Worm (Caenorhabditis elegans) whole organism, L4 larva: ENCODE results near the gene F22F7.11.

Experiments
- D1046.2 ChIP-seq: fragments of 200-800 bp; sonication (Bioruptor generic); IDR thresholded peaks from 2 replicates; pipeline ENCODE4 v1.3.6; 2022; ENCODE audit warnings: missing genetic modification characterization, missing compliant biosample characterization
- F10B5.3 ChIP-seq: sonication (generic microtip); optimal IDR thresholded peaks from 2 replicates; lab custom pipeline; 2016; ENCODE audit warnings: mild to moderate bottlenecking, missing genetic modification characterization, missing compliant biosample characterization
- T20F7.1 ChIP-seq: fragments of 200-800 bp; sonication (Bioruptor generic); optimal IDR thresholded peaks from 2 replicates; lab custom pipeline; 2018; ENCODE audit warnings: mild to moderate bottlenecking, missing genetic modification characterization, missing compliant biosample characterization
- Y48G9A.11 ChIP-seq: fragments of 200-800 bp; sonication (Bioruptor generic); IDR thresholded peaks from 2 replicates; pipeline ENCODE4 v1.3.6; 2022; ENCODE audit warnings: missing genetic modification reagents, missing genetic modification characterization, missing compliant biosample characterization
- Y5F2A.4 ChIP-seq: fragments of 200-800 bp; sonication (Bioruptor generic); optimal IDR thresholded peaks from 2 replicates; lab custom pipeline; 2018; ENCODE audit warnings: mild to moderate bottlenecking, missing genetic modification characterization, missing compliant biosample characterization
- Y75B8A.6 ChIP-seq: fragments of 200-800 bp; sonication (Bioruptor generic); IDR thresholded peaks from 2 replicates; pipeline ENCODE4 v1.3.6; 2022; ENCODE audit warnings: missing genetic modification reagents, missing genetic modification characterization, missing compliant biosample characterization
- aly-2 ChIP-seq: sonication (generic microtip); optimal IDR thresholded peaks from 2 replicates; lab custom pipeline; 2018; ENCODE audit warnings: missing biosample characterization, missing genetic modification characterization
- ama-1 ChIP-seq: fragments of 150-350 bp; optimal IDR thresholded peaks from 2 replicates; lab custom pipeline; 2014; ENCODE audit warnings: inconsistent platforms, mixed read lengths
- arid-1 ChIP-seq: fragments of 200-800 bp; sonication (Bioruptor generic); conservative IDR thresholded peaks from 2 replicates; pipeline ENCODE4 v1.3.6; 2022; ENCODE audit warnings: missing genetic modification reagents, missing genetic modification characterization, missing compliant biosample characterization
- attf-4 ChIP-seq: sonication (generic microtip); optimal IDR thresholded peaks from 3 replicates; lab custom pipeline; 2017; ENCODE audit warnings: missing biosample characterization, missing genetic modification characterization
- ceh-20 ChIP-seq: fragments of 200-800 bp; sonication (Bioruptor generic); IDR thresholded peaks from 2 replicates; pipeline ENCODE4 v1.3.6; 2022; ENCODE audit warnings: missing genetic modification reagents, missing genetic modification characterization, missing compliant biosample characterization
- ceh-28 ChIP-seq: fragments of 150-350 bp; optimal IDR thresholded peaks from 2 replicates; lab custom pipeline; 2014; ENCODE audit warnings: missing biosample characterization, missing genetic modification reagents, missing genetic modification characterization
- ceh-62 ChIP-seq: sonication (generic microtip); optimal IDR thresholded peaks from 2 replicates; lab custom pipeline; 2017; ENCODE audit warnings: missing biosample characterization, missing genetic modification characterization
- ctbp-1 ChIP-seq: fragments of 200-800 bp; sonication (Bioruptor generic); IDR thresholded peaks from 2 replicates; pipeline ENCODE4 v1.3.6; 2022; ENCODE audit warnings: missing genetic modification reagents, missing genetic modification characterization, missing compliant biosample characterization
- daf-12 ChIP-seq: fragments of 150-350 bp; optimal IDR thresholded peaks from 2 replicates; lab custom pipeline; 2014; ENCODE audit warnings: missing biosample characterization, missing genetic modification reagents, missing genetic modification characterization
- daf-16 ChIP-seq, 3 experiments: sonication (generic microtip); optimal IDR thresholded peaks; 2 replicates each; lab custom pipeline; 2016 to 2017; ENCODE audit warnings: missing genetic modification characterization in 3 of 3, missing genetic modification reagents in 3 of 3, mild to moderate bottlenecking in 2 of 3, missing compliant biosample characterization in 2 of 3, missing biosample characterization in 1 of 3, moderate library complexity in 1 of 3
- daf-19 ChIP-seq: fragments of 200-800 bp; sonication (Bioruptor generic); conservative IDR thresholded peaks from 2 replicates; pipeline ENCODE4 v1.3.6; 2022; ENCODE audit warnings: missing genetic modification characterization, missing compliant biosample characterization
- daf-8 ChIP-seq: fragments of 200-800 bp; sonication (Bioruptor generic); IDR thresholded peaks from 2 replicates; pipeline ENCODE4 v1.3.6; 2022; ENCODE audit warnings: missing genetic modification characterization, missing compliant biosample characterization
- dmd-9 ChIP-seq: fragments of 200-800 bp; sonication (Bioruptor generic); IDR thresholded peaks from 2 replicates; pipeline ENCODE4 v1.3.6; 2022; ENCODE audit warnings: missing genetic modification reagents, missing genetic modification characterization, missing compliant biosample characterization
- dpl-1 ChIP-seq: fragments of 150-350 bp; optimal IDR thresholded peaks from 2 replicates; lab custom pipeline; 2014; ENCODE audit warnings: missing biosample characterization, missing genetic modification reagents, missing genetic modification characterization
- duxl-1 ChIP-seq: sonication (generic microtip); optimal IDR thresholded peaks from 2 replicates; lab custom pipeline; 2016; ENCODE audit warnings: mild to moderate bottlenecking, missing genetic modification characterization, moderate library complexity, missing compliant biosample characterization; ENCODE audit not compliant: poor library complexity
- dve-1 ChIP-seq: sonication (generic microtip); optimal IDR thresholded peaks from 2 replicates; lab custom pipeline; 2017; ENCODE audit warnings: antibody characterized with exemption, mild to moderate bottlenecking, missing genetic modification characterization, missing compliant biosample characterization; ENCODE audit not compliant: insufficient read depth
- hlh-11 ChIP-seq: fragments of 200-800 bp; sonication (Bioruptor generic); optimal IDR thresholded peaks from 2 replicates; lab custom pipeline; 2018; ENCODE audit warnings: mild to moderate bottlenecking, missing genetic modification characterization, missing compliant biosample characterization
- hlh-30 ChIP-seq: sonication (generic microtip); optimal IDR thresholded peaks from 2 replicates; lab custom pipeline; 2017; ENCODE audit warnings: antibody characterized with exemption, mild to moderate bottlenecking, missing genetic modification characterization, missing compliant biosample characterization; ENCODE audit not compliant: insufficient read depth
- hmg-1.1 ChIP-seq: fragments of 200-800 bp; sonication (Bioruptor generic); IDR thresholded peaks from 2 replicates; pipeline ENCODE4 v1.3.6; 2022; ENCODE audit warnings: missing genetic modification reagents, missing genetic modification characterization, missing compliant biosample characterization
- jun-1 ChIP-seq: fragments of 150-350 bp; optimal IDR thresholded peaks from 2 replicates; lab custom pipeline; 2014; ENCODE audit warnings: missing biosample characterization, missing genetic modification reagents, missing genetic modification characterization
- lin-1 ChIP-seq: fragments of 200-800 bp; sonication (Bioruptor generic); IDR thresholded peaks from 2 replicates; pipeline ENCODE4 v1.3.6; 2022; ENCODE audit warnings: missing genetic modification reagents, missing genetic modification characterization, missing compliant biosample characterization
- lin-13 ChIP-seq: fragments of 150-350 bp; optimal IDR thresholded peaks from 2 replicates; lab custom pipeline; 2014; ENCODE audit warnings: missing biosample characterization, missing genetic modification reagents, missing genetic modification characterization
- lin-29 ChIP-seq: fragments of 200-800 bp; sonication (Bioruptor generic); IDR thresholded peaks from 2 replicates; pipeline ENCODE4 v1.3.6; 2022; ENCODE audit warnings: missing genetic modification reagents, missing genetic modification characterization, missing compliant biosample characterization
- lir-3 ChIP-seq: sonication (generic microtip); optimal IDR thresholded peaks from 2 replicates; lab custom pipeline; 2016; ENCODE audit warnings: mild to moderate bottlenecking, missing genetic modification characterization, missing compliant biosample characterization
- lsy-2 ChIP-seq, 2 experiments: fragments of 150-350 bp in 1 of 2; sonication (generic microtip) in 1 of 2; optimal IDR thresholded peaks; 2 replicates each; lab custom pipeline; 2014 to 2017; ENCODE audit warnings: missing biosample characterization in 2 of 2, missing genetic modification characterization in 2 of 2
- madf-5 ChIP-seq, 2 experiments: fragments of 200-800 bp; sonication (Bioruptor generic); IDR thresholded peaks; 2 replicates each; pipeline ENCODE4 v1.3.6; 2022; ENCODE audit warnings: missing compliant biosample characterization in 2 of 2, missing genetic modification characterization in 2 of 2
- mxl-2 ChIP-seq: fragments of 200-800 bp; sonication (Bioruptor generic); conservative IDR thresholded peaks from 2 replicates; pipeline ENCODE4 v1.3.6; 2022; ENCODE audit warnings: missing genetic modification reagents, missing genetic modification characterization, missing compliant biosample characterization
- nhr-10 ChIP-seq: fragments of 150-350 bp; optimal IDR thresholded peaks from 2 replicates; lab custom pipeline; 2014; ENCODE audit warnings: missing biosample characterization, missing genetic modification characterization
- nhr-102 ChIP-seq: sonication (generic microtip); optimal IDR thresholded peaks from 2 replicates; lab custom pipeline; 2016; ENCODE audit warnings: mild to moderate bottlenecking, missing genetic modification characterization, moderate library complexity, missing compliant biosample characterization
- nhr-25 ChIP-seq: sonication (generic microtip); optimal IDR thresholded peaks from 2 replicates; lab custom pipeline; 2017; ENCODE audit warnings: missing genetic modification characterization, mild to moderate bottlenecking, missing compliant biosample characterization, antibody characterized with exemption, moderate library complexity, borderline replicate concordance; ENCODE audit not compliant: insufficient read depth
- nhr-48 ChIP-seq: sonication (generic microtip); optimal IDR thresholded peaks from 2 replicates; lab custom pipeline; 2016; ENCODE audit warnings: mild to moderate bottlenecking, missing genetic modification characterization, missing compliant biosample characterization
- nhr-6 ChIP-seq: fragments of 150-350 bp; optimal IDR thresholded peaks from 2 replicates; lab custom pipeline; 2014; ENCODE audit warnings: missing biosample characterization, missing genetic modification characterization
- nhr-76 ChIP-seq: fragments of 150-350 bp; optimal IDR thresholded peaks from 2 replicates; lab custom pipeline; 2014; ENCODE audit warnings: missing biosample characterization, missing genetic modification characterization
- php-3 ChIP-seq: fragments of 200-800 bp; sonication (Bioruptor generic); IDR thresholded peaks from 2 replicates; pipeline ENCODE4 v1.3.6; 2022; ENCODE audit warnings: missing genetic modification reagents, missing genetic modification characterization, missing compliant biosample characterization
- pqm-1 ChIP-seq: sonication (generic microtip); optimal IDR thresholded peaks from 2 replicates; lab custom pipeline; 2017; ENCODE audit warnings: missing biosample characterization, missing genetic modification characterization
- sdz-12 ChIP-seq: fragments of 200-800 bp; sonication (Bioruptor generic); optimal IDR thresholded peaks from 2 replicates; lab custom pipeline; 2018; ENCODE audit warnings: mild to moderate bottlenecking, missing genetic modification characterization, missing compliant biosample characterization
- set-16 ChIP-seq: fragments of 200-800 bp; sonication (Bioruptor generic); IDR thresholded peaks from 2 replicates; pipeline ENCODE4 v1.3.6; 2022; ENCODE audit warnings: missing genetic modification reagents, missing genetic modification characterization, missing compliant biosample characterization
- skn-1 ChIP-seq: fragments of 150-350 bp; optimal IDR thresholded peaks from 2 replicates; lab custom pipeline; 2014; ENCODE audit warnings: missing biosample characterization, missing genetic modification characterization
- snpc-4 ChIP-seq: fragments of 150-350 bp; optimal IDR thresholded peaks from 2 replicates; lab custom pipeline; 2014; ENCODE audit warnings: missing biosample characterization, missing genetic modification characterization
- spr-1 ChIP-seq: sonication (generic microtip); optimal IDR thresholded peaks from 2 replicates; lab custom pipeline; 2016; ENCODE audit warnings: mild to moderate bottlenecking, missing genetic modification characterization, missing compliant biosample characterization
- tra-1 ChIP-seq: fragments of 200-800 bp; sonication (Bioruptor generic); IDR thresholded peaks from 2 replicates; pipeline ENCODE4 v1.3.6; 2022; ENCODE audit warnings: missing genetic modification reagents, missing genetic modification characterization, missing compliant biosample characterization
- unc-130 ChIP-seq: sonication (generic microtip); optimal IDR thresholded peaks from 2 replicates; lab custom pipeline; 2016; ENCODE audit warnings: missing genetic modification reagents, missing genetic modification characterization, missing compliant biosample characterization
- unc-39 ChIP-seq: sonication (generic microtip); optimal IDR thresholded peaks from 2 replicates; lab custom pipeline; 2017; ENCODE audit warnings: missing biosample characterization, missing genetic modification characterization
- zfp-2 ChIP-seq: sonication (generic microtip); optimal IDR thresholded peaks from 2 replicates; lab custom pipeline; 2016; ENCODE audit warnings: mild to moderate bottlenecking, missing genetic modification characterization, missing compliant biosample characterization
- zip-2 ChIP-seq: fragments of 150-350 bp; optimal IDR thresholded peaks from 2 replicates; lab custom pipeline; 2014; ENCODE audit warnings: missing biosample characterization, missing genetic modification characterization

Gene F22F7.11

ce11 chrV:2133512-2133911 lies 13.9 kb downstream of the F22F7.11 start (continued):
- TF ChIP-seq daf-16 (GFP tag; optimal IDR thresholded peaks at IDR 0.05; lab: Kevin White, UChicago): peak in 1 of 2 experiments; percentile 6
- peak; percentile 24 for TF ChIP-seq daf-16 (tag; optimal IDR thresholded peaks at IDR 0.05; lab: Kevin White, UChicago)
- TF ChIP-seq sdz-12 (GFP tag; lab: Kevin White, UChicago): no peak
- TF ChIP-seq ama-1 (lab: Kevin White, UChicago): no peak
- TF ChIP-seq nhr-102 (tag; lab: Kevin White, UChicago): no peak
- TF ChIP-seq lin-13 (GFP tag; lab: Kevin White, UChicago): no peak
- no peak for TF ChIP-seq T20F7.1 (GFP tag; lab: Kevin White, UChicago)
- TF ChIP-seq lir-3 (tag; lab: Kevin White, UChicago): no peak
- peak; percentile 23 for TF ChIP-seq dve-1 (tag; lab: Kevin White, UChicago)
- TF ChIP-seq unc-39 (tag; lab: Kevin White, UChicago): no peak
- peak in 1 of 2 experiments; percentile 74 for TF ChIP-seq lsy-2 (tag; optimal IDR thresholded peaks at IDR 0.05; lab: Kevin White, UChicago)
- TF ChIP-seq Y48G9A.11 (GFP tag; lab: Robert Waterston, UW): no peak
- no peak for TF ChIP-seq ceh-62 (tag; lab: Kevin White, UChicago)
- no peak for TF ChIP-seq spr-1 (tag; lab: Kevin White, UChicago)
- no peak for TF ChIP-seq dmd-9 (GFP tag; lab: Robert Waterston, UW)
- peak; percentile 96 for TF ChIP-seq hlh-30 (tag; lab: Kevin White, UChicago)
- peak; percentile 8 for TF ChIP-seq nhr-48
- TF ChIP-seq nhr-10 (tag; lab: Kevin White, UChicago): no peak
- no peak for TF ChIP-seq pqm-1 (tag; lab: Kevin White, UChicago)
- 0 out of 2 replicates have a peak, but pooled peaks have one; percentile 37 for TF ChIP-seq arid-1 (GFP tag; lab: Robert Waterston, UW)
- no peak for TF ChIP-seq nhr-6 (tag; lab: Kevin White, UChicago)
- no peak for TF ChIP-seq snpc-4
- TF ChIP-seq hmg-1.1: peak; percentile 68
- no peak for TF ChIP-seq zip-2
- no peak for TF ChIP-seq daf-8
- no peak for TF ChIP-seq madf-5 (GFP tag; IDR thresholded peaks at IDR 0.05; lab: Robert Waterston, UW)
- TF ChIP-seq ctbp-1: peak; percentile 74; the same call in 1 of the 2 replicates
- TF ChIP-seq nhr-25: no peak
- 0 out of 2 replicates have a peak, but pooled peaks have one; percentile 32 for TF ChIP-seq tra-1 (GFP tag; lab: Robert Waterston, UW)
- no peak for TF ChIP-seq nhr-76
- TF ChIP-seq php-3 (GFP tag; lab: Robert Waterston, UW): no peak
- TF ChIP-seq dpl-1: peak; percentile 28
- TF ChIP-seq duxl-1 (tag; lab: Kevin White, UChicago): no peak
- no peak for TF ChIP-seq ceh-28 (tag; lab: Kevin White, UChicago)
- TF ChIP-seq daf-19: no peak
- no peak for TF ChIP-seq attf-4 (tag; lab: Kevin White, UChicago)
- peak; percentile 83 for TF ChIP-seq hlh-11 (tag; lab: Kevin White, UChicago)
- TF ChIP-seq unc-130 (GFP tag; lab: Kevin White, UChicago): no peak
- no peak for TF ChIP-seq zfp-2 (tag; lab: Kevin White, UChicago)
- TF ChIP-seq mxl-2 (GFP tag; lab: Robert Waterston, UW): peak; percentile 97
- no peak for TF ChIP-seq skn-1 (tag; lab: Kevin White, UChicago)
- TF ChIP-seq set-16 (GFP tag; lab: Robert Waterston, UW): peak; percentile 64
- TF ChIP-seq daf-12: no peak
- TF ChIP-seq ceh-20 (GFP tag; lab: Robert Waterston, UW): peak; percentile 31; the same call in 1 of the 2 replicates
- TF ChIP-seq F10B5.3: no peak
- no peak for TF ChIP-seq lin-29 (GFP tag; lab: Robert Waterston, UW)
- no peak for TF ChIP-seq Y5F2A.4 (GFP tag; lab: Kevin White, UChicago)
- no peak for TF ChIP-seq lin-1
- no peak for TF ChIP-seq jun-1
- no peak for TF ChIP-seq Y75B8A.6 (GFP tag; lab: Robert Waterston, UW)
- TF ChIP-seq D1046.2 (GFP tag; lab: Robert Waterston, UW): no peak
- TF ChIP-seq aly-2: no peak
